Fruit fly (Drosophila melanogaster): Measurements from ENCODE around the gene CG43335.

- TF ChIP-seq h (optimal IDR thresholded peaks at IDR 0.05) (no peak), Sin3A (optimal IDR thresholded peaks at IDR 0.05) (no peak)
Observed at dm6 chr3R:15677550-15677973, 42.3 kb downstream of the CG43335 start.

Measured in Kc167 (cell line).